Worm (Caenorhabditis elegans) whole organism, L4 larva: Measurements from ENCODE around the gene H35N09.1.

Source experiments
- F37D6.2 ChIP-seq: sonication (generic microtip); optimal IDR thresholded peaks from 2 replicates; lab custom pipeline; 2016; ENCODE audit warnings: mild to moderate bottlenecking, missing genetic modification characterization, missing compliant biosample characterization
- F44E2.7 ChIP-seq: fragments of 200-800 bp; sonication (Bioruptor generic); IDR thresholded peaks from 2 replicates; pipeline ENCODE4 v2.1.2; 2022; ENCODE audit warnings: missing genetic modification characterization, missing compliant biosample characterization
- F49E8.2 ChIP-seq: sonication (generic microtip); optimal IDR thresholded peaks from 2 replicates; lab custom pipeline; 2016; ENCODE audit warnings: missing compliant biosample characterization, mild to moderate bottlenecking, missing genetic modification characterization, borderline replicate concordance
- Y75B8A.6 ChIP-seq: fragments of 200-800 bp; sonication (Bioruptor generic); IDR thresholded peaks from 2 replicates; pipeline ENCODE4 v1.3.6; 2022; ENCODE audit warnings: missing genetic modification reagents, missing genetic modification characterization, missing compliant biosample characterization
- ZK546.5 ChIP-seq, 2 experiments: sonication (generic microtip); optimal IDR thresholded peaks; 2 replicates each; lab custom pipeline; 2017; ENCODE audit warnings: missing biosample characterization in 2 of 2, missing genetic modification characterization in 2 of 2
- aha-1 ChIP-seq: fragments of 150-350 bp; peaks from one replicate; lab custom pipeline; 2014; ENCODE audit warnings: missing biosample characterization, missing genetic modification characterization
- ceh-32 ChIP-seq: sonication (generic microtip); optimal IDR thresholded peaks from 2 replicates; lab custom pipeline; 2016; ENCODE audit warnings: mild to moderate bottlenecking, missing genetic modification characterization, missing compliant biosample characterization; ENCODE audit not compliant: poor library complexity
- ceh-44 ChIP-seq: fragments of 200-800 bp; sonication (Bioruptor generic); IDR thresholded peaks from 2 replicates; pipeline ENCODE4 v1.3.6; 2022; ENCODE audit warnings: missing genetic modification reagents, missing genetic modification characterization, missing compliant biosample characterization
- ces-1 ChIP-seq: fragments of 150-350 bp; sonication (generic microtip); optimal IDR thresholded peaks from 4 replicates; lab custom pipeline; 2014; ENCODE audit warnings: missing biosample characterization, missing genetic modification reagents, missing genetic modification characterization
- cey-2 ChIP-seq: sonication (generic microtip); optimal IDR thresholded peaks from 3 replicates; lab custom pipeline; 2017; ENCODE audit warnings: missing genetic modification characterization, mild to moderate bottlenecking, missing compliant biosample characterization, antibody characterized with exemption, borderline replicate concordance; ENCODE audit not compliant: insufficient read depth
- ctbp-1 ChIP-seq: fragments of 200-800 bp; sonication (Bioruptor generic); IDR thresholded peaks from 2 replicates; pipeline ENCODE4 v1.3.6; 2022; ENCODE audit warnings: missing genetic modification reagents, missing genetic modification characterization, missing compliant biosample characterization
- daf-16 ChIP-seq, 3 experiments: sonication (generic microtip); optimal IDR thresholded peaks; 2 replicates each; lab custom pipeline; 2016 to 2017; ENCODE audit warnings: missing genetic modification characterization in 3 of 3, missing genetic modification reagents in 3 of 3, mild to moderate bottlenecking in 2 of 3, missing compliant biosample characterization in 2 of 3, missing biosample characterization in 1 of 3, moderate library complexity in 1 of 3
- dmd-6 ChIP-seq: fragments of 200-800 bp; sonication (Bioruptor generic); IDR thresholded peaks from 2 replicates; pipeline ENCODE4 v1.3.6; 2022; ENCODE audit warnings: missing genetic modification reagents, missing genetic modification characterization, missing compliant biosample characterization
- dmd-8 ChIP-seq: fragments of 200-800 bp; sonication (Bioruptor generic); IDR thresholded peaks from 2 replicates; pipeline ENCODE4 v1.3.6; 2022; ENCODE audit warnings: missing genetic modification characterization, missing compliant biosample characterization
- dmd-9 ChIP-seq: fragments of 200-800 bp; sonication (Bioruptor generic); IDR thresholded peaks from 2 replicates; pipeline ENCODE4 v1.3.6; 2022; ENCODE audit warnings: missing genetic modification reagents, missing genetic modification characterization, missing compliant biosample characterization
- dpl-1 ChIP-seq: fragments of 150-350 bp; optimal IDR thresholded peaks from 2 replicates; lab custom pipeline; 2014; ENCODE audit warnings: missing biosample characterization, missing genetic modification reagents, missing genetic modification characterization
- dve-1 ChIP-seq: sonication (generic microtip); optimal IDR thresholded peaks from 2 replicates; lab custom pipeline; 2017; ENCODE audit warnings: antibody characterized with exemption, mild to moderate bottlenecking, missing genetic modification characterization, missing compliant biosample characterization; ENCODE audit not compliant: insufficient read depth
- egl-27 ChIP-seq: sonication (generic microtip); optimal IDR thresholded peaks from 3 replicates; lab custom pipeline; 2017; ENCODE audit warnings: missing biosample characterization, missing genetic modification reagents, missing genetic modification characterization
- egl-43 ChIP-seq: fragments of 200-800 bp; sonication (Bioruptor generic); IDR thresholded peaks from 2 replicates; pipeline ENCODE4 v1.3.6; 2022; ENCODE audit warnings: missing genetic modification reagents, missing genetic modification characterization, missing compliant biosample characterization
- fos-1 ChIP-seq: fragments of 150-350 bp; optimal IDR thresholded peaks from 2 replicates; lab custom pipeline; 2014; ENCODE audit warnings: missing biosample characterization, missing genetic modification characterization
- hif-1 ChIP-seq, 2 experiments: sonication (generic microtip); optimal IDR thresholded peaks; 2 replicates each; lab custom pipeline; 2016 to 2017; ENCODE audit warnings: missing compliant biosample characterization in 2 of 2, missing genetic modification characterization in 2 of 2, missing genetic modification reagents in 2 of 2, missing genotype in 2 of 2, mild to moderate bottlenecking in 1 of 2
- hlh-11 ChIP-seq: fragments of 200-800 bp; sonication (Bioruptor generic); optimal IDR thresholded peaks from 2 replicates; lab custom pipeline; 2018; ENCODE audit warnings: mild to moderate bottlenecking, missing genetic modification characterization, missing compliant biosample characterization
- jun-1 ChIP-seq: fragments of 150-350 bp; optimal IDR thresholded peaks from 2 replicates; lab custom pipeline; 2014; ENCODE audit warnings: missing biosample characterization, missing genetic modification reagents, missing genetic modification characterization
- lim-7 ChIP-seq: fragments of 200-800 bp; sonication (Bioruptor generic); IDR thresholded peaks from 2 replicates; pipeline ENCODE4 v1.3.6; 2022; ENCODE audit warnings: missing genetic modification characterization, missing compliant biosample characterization
- lin-1 ChIP-seq: fragments of 200-800 bp; sonication (Bioruptor generic); IDR thresholded peaks from 2 replicates; pipeline ENCODE4 v1.3.6; 2022; ENCODE audit warnings: missing genetic modification reagents, missing genetic modification characterization, missing compliant biosample characterization
- lin-38 ChIP-seq: fragments of 200-800 bp; sonication (Bioruptor generic); IDR thresholded peaks from 2 replicates; pipeline ENCODE4 v1.3.6; 2022; ENCODE audit warnings: missing genetic modification reagents, missing genetic modification characterization, missing compliant biosample characterization
- lir-3 ChIP-seq: sonication (generic microtip); optimal IDR thresholded peaks from 2 replicates; lab custom pipeline; 2016; ENCODE audit warnings: mild to moderate bottlenecking, missing genetic modification characterization, missing compliant biosample characterization
- madf-5 ChIP-seq, 2 experiments: fragments of 200-800 bp; sonication (Bioruptor generic); IDR thresholded peaks; 2 replicates each; pipeline ENCODE4 v1.3.6; 2022; ENCODE audit warnings: missing compliant biosample characterization in 2 of 2, missing genetic modification characterization in 2 of 2
- madf-9 ChIP-seq: fragments of 200-800 bp; sonication (Bioruptor generic); conservative IDR thresholded peaks from 2 replicates; pipeline ENCODE4 v1.3.6; 2022; ENCODE audit warnings: missing genetic modification reagents, missing genetic modification characterization, missing compliant biosample characterization
- mdt-29 ChIP-seq: fragments of 200-800 bp; sonication (Bioruptor generic); IDR thresholded peaks from 2 replicates; pipeline ENCODE4 v1.3.6; 2022; ENCODE audit warnings: missing genetic modification reagents, missing genetic modification characterization, missing compliant biosample characterization
- mes-2 ChIP-seq: sonication (generic microtip); optimal IDR thresholded peaks from 2 replicates; lab custom pipeline; 2016; ENCODE audit warnings: missing genotype, mild to moderate bottlenecking, missing genetic modification characterization, missing compliant biosample characterization; ENCODE audit not compliant: poor library complexity, severe bottlenecking
- mxl-3 ChIP-seq: fragments of 200-800 bp; sonication (Bioruptor generic); optimal IDR thresholded peaks from 2 replicates; lab custom pipeline; 2018; ENCODE audit warnings: mild to moderate bottlenecking, missing genetic modification characterization, missing compliant biosample characterization
- nhr-102 ChIP-seq: sonication (generic microtip); optimal IDR thresholded peaks from 2 replicates; lab custom pipeline; 2016; ENCODE audit warnings: mild to moderate bottlenecking, missing genetic modification characterization, moderate library complexity, missing compliant biosample characterization
- nhr-237 ChIP-seq: sonication (generic microtip); optimal IDR thresholded peaks from 2 replicates; lab custom pipeline; 2017; ENCODE audit warnings: missing biosample characterization, missing genetic modification characterization
- nhr-25 ChIP-seq: sonication (generic microtip); optimal IDR thresholded peaks from 2 replicates; lab custom pipeline; 2017; ENCODE audit warnings: missing genetic modification characterization, mild to moderate bottlenecking, missing compliant biosample characterization, antibody characterized with exemption, moderate library complexity, borderline replicate concordance; ENCODE audit not compliant: insufficient read depth
- nhr-28 ChIP-seq: fragments of 150-350 bp; optimal IDR thresholded peaks from 2 replicates; lab custom pipeline; 2014; ENCODE audit warnings: missing biosample characterization, missing genetic modification characterization
- nhr-48 ChIP-seq: sonication (generic microtip); optimal IDR thresholded peaks from 2 replicates; lab custom pipeline; 2016; ENCODE audit warnings: mild to moderate bottlenecking, missing genetic modification characterization, missing compliant biosample characterization
- nhr-76 ChIP-seq: fragments of 150-350 bp; optimal IDR thresholded peaks from 2 replicates; lab custom pipeline; 2014; ENCODE audit warnings: missing biosample characterization, missing genetic modification characterization
- nhr-77 ChIP-seq: fragments of 150-350 bp; optimal IDR thresholded peaks from 2 replicates; lab custom pipeline; 2014; ENCODE audit warnings: missing biosample characterization, missing genetic modification characterization
- pha-4 ChIP-seq, 2 experiments: fragments of 150-350 bp in 1 of 2; fragments of 200-800 bp in 1 of 2; sonication (Bioruptor generic) in 1 of 2; IDR thresholded peaks in 1 of 2; optimal IDR thresholded peaks in 1 of 2; 2 replicates each; pipeline versions ENCODE4 v1.3.6 to Lab custom; 2014 to 2022; ENCODE audit warnings: missing genetic modification characterization in 2 of 2, missing genetic modification reagents in 2 of 2, missing biosample characterization in 1 of 2, missing compliant biosample characterization in 1 of 2
- php-3 ChIP-seq: fragments of 200-800 bp; sonication (Bioruptor generic); IDR thresholded peaks from 2 replicates; pipeline ENCODE4 v1.3.6; 2022; ENCODE audit warnings: missing genetic modification reagents, missing genetic modification characterization, missing compliant biosample characterization
- pqm-1 ChIP-seq: sonication (generic microtip); optimal IDR thresholded peaks from 2 replicates; lab custom pipeline; 2017; ENCODE audit warnings: missing biosample characterization, missing genetic modification characterization
- saeg-2 ChIP-seq: fragments of 200-800 bp; sonication (Bioruptor generic); IDR thresholded peaks from 2 replicates; pipeline ENCODE4 v1.3.6; 2022; ENCODE audit warnings: missing genetic modification reagents, missing genetic modification characterization, missing compliant biosample characterization
- set-16 ChIP-seq: fragments of 200-800 bp; sonication (Bioruptor generic); IDR thresholded peaks from 2 replicates; pipeline ENCODE4 v1.3.6; 2022; ENCODE audit warnings: missing genetic modification reagents, missing genetic modification characterization, missing compliant biosample characterization
- spr-1 ChIP-seq: sonication (generic microtip); optimal IDR thresholded peaks from 2 replicates; lab custom pipeline; 2016; ENCODE audit warnings: mild to moderate bottlenecking, missing genetic modification characterization, missing compliant biosample characterization
- tra-1 ChIP-seq: fragments of 200-800 bp; sonication (Bioruptor generic); IDR thresholded peaks from 2 replicates; pipeline ENCODE4 v1.3.6; 2022; ENCODE audit warnings: missing genetic modification reagents, missing genetic modification characterization, missing compliant biosample characterization
- zfp-2 ChIP-seq: sonication (generic microtip); optimal IDR thresholded peaks from 2 replicates; lab custom pipeline; 2016; ENCODE audit warnings: mild to moderate bottlenecking, missing genetic modification characterization, missing compliant biosample characterization
- zip-2 ChIP-seq: fragments of 150-350 bp; optimal IDR thresholded peaks from 2 replicates; lab custom pipeline; 2014; ENCODE audit warnings: missing biosample characterization, missing genetic modification characterization
- ztf-7 ChIP-seq: fragments of 150-350 bp; optimal IDR thresholded peaks from 2 replicates; lab custom pipeline; 2014; ENCODE audit warnings: missing biosample characterization, missing genetic modification characterization

Gene H35N09.1

DNA sequence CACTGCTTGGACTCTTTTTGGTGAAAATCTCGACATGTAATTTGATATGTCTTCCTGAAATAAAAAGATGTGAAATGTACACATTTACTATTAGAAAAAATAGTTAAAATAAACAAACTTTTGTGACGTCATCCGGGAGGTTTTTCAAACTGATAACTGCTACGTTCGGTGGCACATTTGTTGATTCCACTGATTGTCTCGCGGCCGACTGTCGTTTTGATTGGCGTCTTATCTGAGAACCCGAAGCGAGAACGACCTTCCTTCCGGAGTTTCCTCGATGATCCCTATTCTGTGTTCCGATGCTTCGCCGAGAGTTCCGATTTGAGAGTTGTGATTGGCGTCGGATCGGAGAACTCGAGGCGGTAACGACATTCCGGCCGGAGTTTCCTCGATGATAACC, 979 bp upstream of the H35N09.1 start:
- TF ChIP-seq dmd-9 (GFP tag; lab: Robert Waterston, UW) (no peak), nhr-25 (tag; lab: Kevin White, UChicago) (no peak), nhr-28 (tag; lab: Kevin White, UChicago) (peak; percentile 19), pqm-1 (tag; lab: Kevin White, UChicago) (peak; percentile 57), ceh-32 (tag; lab: Kevin White, UChicago) (no peak), nhr-76 (tag; lab: Kevin White, UChicago) (no peak), ceh-44 (GFP tag; lab: Robert Waterston, UW) (no peak), F49E8.2 (tag; lab: Kevin White, UChicago) (no peak), lin-1 (GFP tag; lab: Robert Waterston, UW) (peak; percentile 80), fos-1 (no peak), pha-4 (GFP tag; IDR thresholded peaks at IDR 0.05; lab: Robert Waterston, UW) (no peak), pha-4 (tag; optimal IDR thresholded peaks at IDR 0.05; lab: Kevin White, UChicago) (no peak), ctbp-1 (GFP tag; lab: Robert Waterston, UW) (no peak), ztf-7 (tag; lab: Kevin White, UChicago) (no peak), daf-16 (GFP tag; optimal IDR thresholded peaks at IDR 0.05; lab: Kevin White, UChicago) (peak in 1 of 2 experiments; percentile 67), daf-16 (tag; optimal IDR thresholded peaks at IDR 0.05; lab: Kevin White, UChicago) (peak; percentile 80), dpl-1 (GFP tag; lab: Kevin White, UChicago) (no peak), egl-27 (tag; lab: Kevin White, UChicago) (no peak), ZK546.5 (tag; optimal IDR thresholded peaks at IDR 0.05; lab: Kevin White, UChicago) (no peak), php-3 (GFP tag; lab: Robert Waterston, UW) (0 out of 2 replicates have a peak, but pooled peaks have one; percentile 28), nhr-77 (tag; lab: Kevin White, UChicago) (no peak), mxl-3 (GFP tag; lab: Kevin White, UChicago) (peak; percentile 10), nhr-48 (tag; lab: Kevin White, UChicago) (peak; percentile 7), hif-1 (tag; optimal IDR thresholded peaks at IDR 0.05; lab: Kevin White, UChicago) (no peak), mdt-29 (GFP tag; lab: Robert Waterston, UW) (peak; percentile 60; the same call in 1 of the 2 replicates), F37D6.2 (tag; lab: Kevin White, UChicago) (no peak), set-16 (peak; percentile 32; the same call in 1 of the 2 replicates), dmd-8 (no peak), F44E2.7 (no peak), cey-2 (no peak), jun-1 (tag; lab: Kevin White, UChicago) (no peak), ces-1 (GFP tag; lab: Kevin White, UChicago) (no peak), nhr-237 (tag; lab: Kevin White, UChicago) (no peak), spr-1 (no peak), madf-5 (GFP tag; IDR thresholded peaks at IDR 0.05; lab: Robert Waterston, UW) (no peak), nhr-102 (tag; lab: Kevin White, UChicago) (peak; percentile 43), egl-43 (GFP tag; lab: Robert Waterston, UW) (no peak), aha-1 (tag; lab: Kevin White, UChicago) (peak; percentile 89), lim-7 (no peak), dve-1 (tag; lab: Kevin White, UChicago) (peak; percentile 63), tra-1 (GFP tag; lab: Robert Waterston, UW) (peak; percentile 63), zip-2 (tag; lab: Kevin White, UChicago) (no peak), mes-2 (tag; lab: Kevin White, UChicago) (no peak), dmd-6 (GFP tag; lab: Robert Waterston, UW) (peak; percentile 88), Y75B8A.6 (GFP tag; lab: Robert Waterston, UW) (no peak), zfp-2 (no peak), madf-9 (no peak), lir-3 (tag; lab: Kevin White, UChicago) (no peak), hlh-11 (tag; lab: Kevin White, UChicago) (peak; percentile 79), lin-38 (GFP tag; lab: Robert Waterston, UW) (no peak), saeg-2 (GFP tag; lab: Robert Waterston, UW) (no peak)
